Worm (Caenorhabditis elegans): ENCODE results near the gene F48F7.6.

- TF ChIP-seq repo-1 (tag; optimal IDR thresholded peaks at IDR 0.05) (no peak), D2030.7 (GFP tag; IDR thresholded peaks at IDR 0.05) (no peak), ztf-3 (GFP tag; optimal IDR thresholded peaks at IDR 0.05) (no peak)
These were observed 40.9 kb upstream of the F48F7.6 start for ce11 chrX:13936719-13937118.
